Fruit fly (Drosophila melanogaster): Measurements from ENCODE around the gene CG13984.
A peak's percentile ranks its signal among the peaks of the same experiment; 100 is the strongest.

CG13984 gene

DNA sequence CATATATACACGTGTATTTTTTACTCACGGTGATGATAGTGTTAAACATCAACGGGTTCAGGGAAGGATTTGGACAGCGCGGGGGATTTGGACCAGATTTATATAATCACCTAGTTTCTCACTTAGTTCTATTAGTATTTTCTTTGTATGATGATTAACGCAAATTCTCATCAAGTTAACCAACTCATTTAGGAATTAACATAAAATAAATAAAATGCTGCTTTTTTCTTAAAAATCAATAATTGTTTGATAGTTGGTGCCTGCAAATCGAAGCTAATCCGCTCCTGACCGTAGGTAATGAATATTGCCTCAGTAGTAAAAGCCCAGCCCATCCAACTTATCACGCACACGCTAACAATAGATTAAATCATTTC is 43.2 kb downstream of the CG13984 start:
- no peak for TF ChIP-seq Sp1 (GFP tag; optimal IDR thresholded peaks at IDR 0.05)
- TF ChIP-seq Hr78 (GFP tag; optimal IDR thresholded peaks at IDR 0.05): no peak
- TF ChIP-seq woc (GFP tag; optimal IDR thresholded peaks at IDR 0.05): no peak
- TF ChIP-seq usp (GFP tag; optimal IDR thresholded peaks at IDR 0.05): no peak
- no peak for TF ChIP-seq dmrt93B (GFP tag; optimal IDR thresholded peaks at IDR 0.05)
- no peak for TF ChIP-seq CG32264 (GFP tag; optimal IDR thresholded peaks at IDR 0.05)
- no peak for TF ChIP-seq Dif (GFP tag; optimal IDR thresholded peaks at IDR 0.05; ENCODE audit: partially characterized antibody)
- TF ChIP-seq rgr (GFP tag; optimal IDR thresholded peaks at IDR 0.05): peak; percentile 45
- TF ChIP-seq Dfd (GFP tag; optimal IDR thresholded peaks at IDR 0.05): no peak
- TF ChIP-seq dl (GFP tag; optimal IDR thresholded peaks at IDR 0.05; ENCODE audit: insufficient read depth in 1 of 2, partially characterized antibody in 2 of 2): no peak
- TF ChIP-seq sage (GFP tag; optimal IDR thresholded peaks at IDR 0.05): no peak
- TF ChIP-seq br (GFP tag; optimal IDR thresholded peaks at IDR 0.05): peak; percentile 14
- no peak for TF ChIP-seq jim (GFP tag; optimal IDR thresholded peaks at IDR 0.05)
- TF ChIP-seq Myc (optimal IDR thresholded peaks at IDR 0.05): no peak
- no peak for TF ChIP-seq lola (GFP tag; optimal IDR thresholded peaks at IDR 0.05)
- TF ChIP-seq sv (GFP tag; optimal IDR thresholded peaks at IDR 0.05): peak; percentile 53
- TF ChIP-seq Hr83 (GFP tag; optimal IDR thresholded peaks at IDR 0.05; ENCODE audit: poor library complexity, severe bottlenecking): no peak
- no peak for TF ChIP-seq CG9705 (GFP tag; optimal IDR thresholded peaks at IDR 0.05)
- peak; percentile 66 for TF ChIP-seq h (GFP tag; optimal IDR thresholded peaks at IDR 0.05)
- no peak for TF ChIP-seq Mio (GFP tag; optimal IDR thresholded peaks at IDR 0.05)
- TF ChIP-seq foxo (GFP tag; optimal IDR thresholded peaks at IDR 0.05): peak in 1 of 2 experiments; percentile 71
- no peak for TF ChIP-seq Jra (GFP tag; optimal IDR thresholded peaks at IDR 0.05)
- TF ChIP-seq Abd-B (GFP tag; optimal IDR thresholded peaks at IDR 0.05): no peak
- no peak for TF ChIP-seq dsf (GFP tag; optimal IDR thresholded peaks at IDR 0.05; ENCODE audit: borderline replicate concordance)
- TF ChIP-seq tai (GFP tag; optimal IDR thresholded peaks at IDR 0.05): no peak
- TF ChIP-seq GATAd (GFP tag; optimal IDR thresholded peaks at IDR 0.05): no peak
- TF ChIP-seq CrebA (GFP tag; optimal IDR thresholded peaks at IDR 0.05; ENCODE audit: borderline replicate concordance): no peak
- peak; percentile 18 for TF ChIP-seq OdsH (GFP tag; optimal IDR thresholded peaks at IDR 0.05)
- no peak for TF ChIP-seq brk (GFP tag; optimal IDR thresholded peaks at IDR 0.05)
- TF ChIP-seq ey (GFP tag; optimal IDR thresholded peaks at IDR 0.05): peak; percentile 36
- TF ChIP-seq psq (GFP tag; optimal IDR thresholded peaks at IDR 0.05): peak; percentile 5
- TF ChIP-seq N (GFP tag; optimal IDR thresholded peaks at IDR 0.05): no peak
- no peak for TF ChIP-seq Hnf4 (GFP tag; optimal IDR thresholded peaks at IDR 0.05)
- TF ChIP-seq fru (GFP tag; optimal IDR thresholded peaks at IDR 0.05): peak; percentile 43
- TF ChIP-seq pan (optimal IDR thresholded peaks at IDR 0.05): no peak
- no peak for TF ChIP-seq Rel (GFP tag; optimal IDR thresholded peaks at IDR 0.05)
- TF ChIP-seq Rel (tag; optimal IDR thresholded peaks at IDR 0.05): no peak
- peak; percentile 29 for TF ChIP-seq HLH106 (tag; optimal IDR thresholded peaks at IDR 0.05)
- no peak for TF ChIP-seq Vsx2 (GFP tag; optimal IDR thresholded peaks at IDR 0.05; ENCODE audit: partially characterized antibody)

DNA sequence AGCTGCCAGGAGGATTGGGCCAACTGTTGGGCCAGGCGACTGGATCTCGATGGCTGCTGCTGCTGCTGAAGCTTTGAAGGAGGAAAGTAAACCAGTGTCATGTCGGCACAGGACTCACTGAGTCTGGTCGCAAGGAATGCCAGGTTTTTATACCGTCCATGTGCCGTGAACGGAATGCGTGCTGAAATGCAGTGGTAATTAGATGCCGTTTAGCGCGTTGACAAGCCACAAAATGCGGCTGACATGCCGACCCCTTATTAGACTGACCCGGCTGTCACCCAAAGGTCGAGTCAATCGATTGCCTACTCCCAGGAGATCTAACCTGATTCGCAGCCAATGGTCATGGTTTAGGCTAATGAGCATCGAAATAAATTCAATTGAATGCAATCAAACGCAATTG is 45.6 kb downstream of the CG13984 start, which contains the start of gene ppk7:
Gene ppk7 (minus strand): TSS at position 101 of the 400 bp plus-strand sequence.
- TF ChIP-seq HLH106 (tag; optimal IDR thresholded peaks at IDR 0.05) (no peak), Jra (GFP tag; optimal IDR thresholded peaks at IDR 0.05) (no peak), CrebA (GFP tag; optimal IDR thresholded peaks at IDR 0.05; ENCODE audit: borderline replicate concordance) (no peak), jim (GFP tag; optimal IDR thresholded peaks at IDR 0.05) (no peak), tai (GFP tag; optimal IDR thresholded peaks at IDR 0.05) (no peak)

DNA sequence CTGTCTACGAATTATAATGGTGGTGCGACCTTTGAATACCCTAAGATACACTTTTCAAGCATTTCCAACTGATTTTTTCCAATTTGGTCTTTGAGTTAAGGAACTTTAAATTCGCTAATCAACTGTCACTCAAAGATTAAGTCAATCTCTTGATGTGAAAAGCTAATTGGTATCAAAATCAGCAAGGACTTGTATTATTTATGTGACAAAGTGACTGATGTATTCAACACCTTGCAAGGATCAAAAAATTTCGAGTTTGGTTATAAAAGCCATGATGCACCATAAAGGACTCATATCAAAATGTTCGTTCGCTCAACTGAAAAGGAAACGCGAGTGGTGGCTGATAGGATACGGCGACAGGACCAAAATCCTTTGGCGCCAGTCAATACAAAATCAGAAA is 46.0 kb downstream of the CG13984 start, which contains the start of gene ppk14:
Gene ppk14 (plus strand): TSS at position 301 of the 400 bp plus-strand sequence.
- TF ChIP-seq rgr (GFP tag; optimal IDR thresholded peaks at IDR 0.05): no peak
- no peak for TF ChIP-seq pan (optimal IDR thresholded peaks at IDR 0.05)
- TF ChIP-seq CG32264 (GFP tag; optimal IDR thresholded peaks at IDR 0.05): no peak
- no peak for TF ChIP-seq Rel (GFP tag; optimal IDR thresholded peaks at IDR 0.05)
- no peak for TF ChIP-seq Rel (tag; optimal IDR thresholded peaks at IDR 0.05)
- no peak for TF ChIP-seq CrebA (GFP tag; optimal IDR thresholded peaks at IDR 0.05; ENCODE audit: borderline replicate concordance)
- TF ChIP-seq psq (GFP tag; optimal IDR thresholded peaks at IDR 0.05): no peak
- TF ChIP-seq brk (GFP tag; optimal IDR thresholded peaks at IDR 0.05): no peak
- TF ChIP-seq Myc (optimal IDR thresholded peaks at IDR 0.05): no peak
- no peak for TF ChIP-seq Dfd (GFP tag; optimal IDR thresholded peaks at IDR 0.05)
- TF ChIP-seq Dif (GFP tag; optimal IDR thresholded peaks at IDR 0.05; ENCODE audit: partially characterized antibody): no peak
- no peak for TF ChIP-seq fru (GFP tag; optimal IDR thresholded peaks at IDR 0.05)
- no peak for TF ChIP-seq Mio (GFP tag; optimal IDR thresholded peaks at IDR 0.05)
- TF ChIP-seq Sp1 (GFP tag; optimal IDR thresholded peaks at IDR 0.05): no peak
- TF ChIP-seq HLH106 (tag; optimal IDR thresholded peaks at IDR 0.05): no peak
- TF ChIP-seq Hr83 (GFP tag; optimal IDR thresholded peaks at IDR 0.05; ENCODE audit: poor library complexity, severe bottlenecking): no peak
- no peak for TF ChIP-seq ey (GFP tag; optimal IDR thresholded peaks at IDR 0.05)
- no peak for TF ChIP-seq dmrt93B (GFP tag; optimal IDR thresholded peaks at IDR 0.05)
- no peak for TF ChIP-seq jim (GFP tag; optimal IDR thresholded peaks at IDR 0.05)
- TF ChIP-seq Hnf4 (GFP tag; optimal IDR thresholded peaks at IDR 0.05): no peak
- TF ChIP-seq br (GFP tag; optimal IDR thresholded peaks at IDR 0.05): no peak
